Worm (Caenorhabditis elegans) whole organism, late embryonic: ENCODE measurements around the gene T16A9.3.

ENCODE experiments used
- ceh-34 ChIP-seq: sonication (generic microtip); optimal IDR thresholded peaks from 2 replicates; lab custom pipeline; 2016; ENCODE audit warnings: mild to moderate bottlenecking, missing genetic modification characterization, missing compliant biosample characterization
- che-1 ChIP-seq: sonication (generic microtip); optimal IDR thresholded peaks from 2 replicates; lab custom pipeline; 2016; ENCODE audit warnings: mild to moderate bottlenecking, missing genetic modification characterization, missing compliant biosample characterization
- elt-4 ChIP-seq: sonication (generic microtip); optimal IDR thresholded peaks from 2 replicates; lab custom pipeline; 2016; ENCODE audit warnings: missing genetic modification characterization, missing compliant biosample characterization
- ets-4 ChIP-seq: sonication (generic microtip); optimal IDR thresholded peaks from 2 replicates; lab custom pipeline; 2016; ENCODE audit warnings: missing genetic modification characterization, missing compliant biosample characterization
- fkh-10 ChIP-seq: fragments of 150-350 bp; optimal IDR thresholded peaks from 2 replicates; lab custom pipeline; 2014; ENCODE audit warnings: missing biosample characterization, missing genetic modification reagents, missing genetic modification characterization
- gmeb-2 ChIP-seq: sonication (generic microtip); optimal IDR thresholded peaks from 2 replicates; lab custom pipeline; 2016; ENCODE audit warnings: missing genetic modification characterization, inconsistent platforms, missing compliant biosample characterization
- hlh-15 ChIP-seq: sonication (generic microtip); optimal IDR thresholded peaks from 2 replicates; lab custom pipeline; 2016; ENCODE audit warnings: missing genetic modification characterization, missing compliant biosample characterization
- nhr-11 ChIP-seq: fragments of 150-350 bp; optimal IDR thresholded peaks from 2 replicates; lab custom pipeline; 2014; ENCODE audit warnings: missing biosample characterization, missing genetic modification characterization
- sdc-2 ChIP-seq: sonication (generic microtip); optimal IDR thresholded peaks from 2 replicates; lab custom pipeline; 2016; ENCODE audit warnings: missing genotype, missing genetic modification characterization, missing compliant biosample characterization

DNA sequence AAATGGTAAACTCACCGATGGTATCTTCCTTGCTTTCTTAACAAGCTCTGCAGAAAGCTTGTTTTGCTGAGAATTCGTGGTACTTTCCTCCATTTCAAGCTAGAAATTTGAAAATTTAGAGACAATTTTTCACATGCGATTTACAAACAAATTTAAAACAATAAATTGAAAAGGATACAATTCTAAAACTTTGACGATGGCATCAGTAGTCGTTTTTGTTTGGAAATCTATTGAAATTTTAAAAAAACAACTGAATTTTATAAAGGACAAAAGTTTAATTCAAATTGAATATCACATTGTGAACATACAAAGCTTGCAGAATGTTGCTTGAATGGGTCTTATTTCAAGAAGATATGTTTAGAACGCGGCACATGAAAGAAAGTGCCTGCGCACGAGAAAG lies 37.7 kb upstream of the T16A9.3 start, which contains the start of gene ocam-1:
- TF ChIP-seq fkh-10 (no peak), nhr-11 (tag; lab: Kevin White, UChicago) (no peak), sdc-2 (no peak), che-1 (tag; lab: Kevin White, UChicago) (no peak), ets-4 (no peak), ceh-34 (tag; lab: Kevin White, UChicago) (no peak), hlh-15 (tag; lab: Kevin White, UChicago) (no peak), gmeb-2 (tag; lab: Kevin White, UChicago) (no peak), elt-4 (tag; lab: Kevin White, UChicago) (no peak)
